Worm (Caenorhabditis elegans) whole organism, L4 larva: ENCODE results near the gene hrg-6.

ENCODE experiments used
- F10B5.3 ChIP-seq: sonication (generic microtip); optimal IDR thresholded peaks from 2 replicates; lab custom pipeline; 2016; ENCODE audit warnings: mild to moderate bottlenecking, missing genetic modification characterization, missing compliant biosample characterization
- T20F7.1 ChIP-seq: fragments of 200-800 bp; sonication (Bioruptor generic); optimal IDR thresholded peaks from 2 replicates; lab custom pipeline; 2018; ENCODE audit warnings: mild to moderate bottlenecking, missing genetic modification characterization, missing compliant biosample characterization
- Y105C5A.15 ChIP-seq: fragments of 200-800 bp; sonication (Bioruptor generic); IDR thresholded peaks from 2 replicates; pipeline ENCODE4 v1.3.6; 2022; ENCODE audit warnings: missing genetic modification characterization, missing compliant biosample characterization
- Y48G9A.11 ChIP-seq: fragments of 200-800 bp; sonication (Bioruptor generic); IDR thresholded peaks from 2 replicates; pipeline ENCODE4 v1.3.6; 2022; ENCODE audit warnings: missing genetic modification reagents, missing genetic modification characterization, missing compliant biosample characterization
- ZK337.2 ChIP-seq: fragments of 200-800 bp; sonication (Bioruptor generic); IDR thresholded peaks from 2 replicates; pipeline ENCODE4 v1.3.6; 2022; ENCODE audit warnings: missing genetic modification reagents, missing genetic modification characterization, missing compliant biosample characterization
- attf-4 ChIP-seq: sonication (generic microtip); optimal IDR thresholded peaks from 3 replicates; lab custom pipeline; 2017; ENCODE audit warnings: missing biosample characterization, missing genetic modification characterization
- ceh-44 ChIP-seq: fragments of 200-800 bp; sonication (Bioruptor generic); IDR thresholded peaks from 2 replicates; pipeline ENCODE4 v1.3.6; 2022; ENCODE audit warnings: missing genetic modification reagents, missing genetic modification characterization, missing compliant biosample characterization
- ceh-62 ChIP-seq: sonication (generic microtip); optimal IDR thresholded peaks from 2 replicates; lab custom pipeline; 2017; ENCODE audit warnings: missing biosample characterization, missing genetic modification characterization
- daf-19 ChIP-seq: fragments of 200-800 bp; sonication (Bioruptor generic); conservative IDR thresholded peaks from 2 replicates; pipeline ENCODE4 v1.3.6; 2022; ENCODE audit warnings: missing genetic modification characterization, missing compliant biosample characterization
- dmd-6 ChIP-seq: fragments of 200-800 bp; sonication (Bioruptor generic); IDR thresholded peaks from 2 replicates; pipeline ENCODE4 v1.3.6; 2022; ENCODE audit warnings: missing genetic modification reagents, missing genetic modification characterization, missing compliant biosample characterization
- dve-1 ChIP-seq: sonication (generic microtip); optimal IDR thresholded peaks from 2 replicates; lab custom pipeline; 2017; ENCODE audit warnings: antibody characterized with exemption, mild to moderate bottlenecking, missing genetic modification characterization, missing compliant biosample characterization; ENCODE audit not compliant: insufficient read depth
- egl-27 ChIP-seq: sonication (generic microtip); optimal IDR thresholded peaks from 3 replicates; lab custom pipeline; 2017; ENCODE audit warnings: missing biosample characterization, missing genetic modification reagents, missing genetic modification characterization
- egl-43 ChIP-seq: fragments of 200-800 bp; sonication (Bioruptor generic); IDR thresholded peaks from 2 replicates; pipeline ENCODE4 v1.3.6; 2022; ENCODE audit warnings: missing genetic modification reagents, missing genetic modification characterization, missing compliant biosample characterization
- fos-1 ChIP-seq: fragments of 150-350 bp; optimal IDR thresholded peaks from 2 replicates; lab custom pipeline; 2014; ENCODE audit warnings: missing biosample characterization, missing genetic modification characterization
- gei-8 ChIP-seq: fragments of 200-800 bp; sonication (Bioruptor generic); optimal IDR thresholded peaks from 2 replicates; lab custom pipeline; 2018; ENCODE audit warnings: mild to moderate bottlenecking, missing genetic modification characterization, missing compliant biosample characterization
- hlh-30 ChIP-seq: sonication (generic microtip); optimal IDR thresholded peaks from 2 replicates; lab custom pipeline; 2017; ENCODE audit warnings: antibody characterized with exemption, mild to moderate bottlenecking, missing genetic modification characterization, missing compliant biosample characterization; ENCODE audit not compliant: insufficient read depth
- hmg-1.1 ChIP-seq: fragments of 200-800 bp; sonication (Bioruptor generic); IDR thresholded peaks from 2 replicates; pipeline ENCODE4 v1.3.6; 2022; ENCODE audit warnings: missing genetic modification reagents, missing genetic modification characterization, missing compliant biosample characterization
- lin-13 ChIP-seq: fragments of 150-350 bp; optimal IDR thresholded peaks from 2 replicates; lab custom pipeline; 2014; ENCODE audit warnings: missing biosample characterization, missing genetic modification reagents, missing genetic modification characterization
- lin-39 ChIP-seq: fragments of 150-350 bp; optimal IDR thresholded peaks from 2 replicates; lab custom pipeline; 2014; ENCODE audit warnings: missing biosample characterization, missing genetic modification reagents, missing genetic modification characterization
- lsy-2 ChIP-seq, 2 experiments: fragments of 150-350 bp in 1 of 2; sonication (generic microtip) in 1 of 2; optimal IDR thresholded peaks; 2 replicates each; lab custom pipeline; 2014 to 2017; ENCODE audit warnings: missing biosample characterization in 2 of 2, missing genetic modification characterization in 2 of 2
- mep-1 ChIP-seq: fragments of 150-350 bp; sonication (generic microtip); optimal IDR thresholded peaks from 3 replicates; lab custom pipeline; 2014; ENCODE audit warnings: missing biosample characterization, missing genetic modification characterization
- mes-2 ChIP-seq: sonication (generic microtip); optimal IDR thresholded peaks from 2 replicates; lab custom pipeline; 2016; ENCODE audit warnings: missing genotype, mild to moderate bottlenecking, missing genetic modification characterization, missing compliant biosample characterization; ENCODE audit not compliant: poor library complexity, severe bottlenecking
- mxl-3 ChIP-seq: fragments of 200-800 bp; sonication (Bioruptor generic); optimal IDR thresholded peaks from 2 replicates; lab custom pipeline; 2018; ENCODE audit warnings: mild to moderate bottlenecking, missing genetic modification characterization, missing compliant biosample characterization
- nhr-102 ChIP-seq: sonication (generic microtip); optimal IDR thresholded peaks from 2 replicates; lab custom pipeline; 2016; ENCODE audit warnings: mild to moderate bottlenecking, missing genetic modification characterization, moderate library complexity, missing compliant biosample characterization
- nhr-11 ChIP-seq: fragments of 150-350 bp; optimal IDR thresholded peaks from 2 replicates; lab custom pipeline; 2014; ENCODE audit warnings: missing biosample characterization, missing genetic modification characterization
- nhr-111 ChIP-seq: fragments of 200-800 bp; sonication (Bioruptor generic); optimal IDR thresholded peaks from 2 replicates; lab custom pipeline; 2018; ENCODE audit warnings: mild to moderate bottlenecking, missing genetic modification characterization, missing compliant biosample characterization
- nhr-25 ChIP-seq: sonication (generic microtip); optimal IDR thresholded peaks from 2 replicates; lab custom pipeline; 2017; ENCODE audit warnings: missing genetic modification characterization, mild to moderate bottlenecking, missing compliant biosample characterization, antibody characterized with exemption, moderate library complexity, borderline replicate concordance; ENCODE audit not compliant: insufficient read depth
- nhr-28 ChIP-seq: fragments of 150-350 bp; optimal IDR thresholded peaks from 2 replicates; lab custom pipeline; 2014; ENCODE audit warnings: missing biosample characterization, missing genetic modification characterization
- nhr-48 ChIP-seq: sonication (generic microtip); optimal IDR thresholded peaks from 2 replicates; lab custom pipeline; 2016; ENCODE audit warnings: mild to moderate bottlenecking, missing genetic modification characterization, missing compliant biosample characterization
- nhr-6 ChIP-seq: fragments of 150-350 bp; optimal IDR thresholded peaks from 2 replicates; lab custom pipeline; 2014; ENCODE audit warnings: missing biosample characterization, missing genetic modification characterization
- pha-4 ChIP-seq, 2 experiments: fragments of 150-350 bp in 1 of 2; fragments of 200-800 bp in 1 of 2; sonication (Bioruptor generic) in 1 of 2; IDR thresholded peaks in 1 of 2; optimal IDR thresholded peaks in 1 of 2; 2 replicates each; pipeline versions ENCODE4 v1.3.6 to Lab custom; 2014 to 2022; ENCODE audit warnings: missing genetic modification characterization in 2 of 2, missing genetic modification reagents in 2 of 2, missing biosample characterization in 1 of 2, missing compliant biosample characterization in 1 of 2
- pqm-1 ChIP-seq: sonication (generic microtip); optimal IDR thresholded peaks from 2 replicates; lab custom pipeline; 2017; ENCODE audit warnings: missing biosample characterization, missing genetic modification characterization
- skn-1 ChIP-seq: fragments of 150-350 bp; optimal IDR thresholded peaks from 2 replicates; lab custom pipeline; 2014; ENCODE audit warnings: missing biosample characterization, missing genetic modification characterization
- spr-3 ChIP-seq: fragments of 200-800 bp; sonication (Bioruptor generic); optimal IDR thresholded peaks from 2 replicates; lab custom pipeline; 2018; ENCODE audit warnings: mild to moderate bottlenecking, missing genetic modification characterization, missing compliant biosample characterization
- unc-62 ChIP-seq, 3 experiments: fragments of 150-350 bp in 1 of 3; sonication (generic microtip); optimal IDR thresholded peaks in 2 of 3; peaks in 1 of 3; 1 replicate in 1 of 3; 2 replicates in 2 of 3; lab custom pipeline; 2014 to 2017; ENCODE audit warnings: missing biosample characterization in 3 of 3, missing genetic modification characterization in 3 of 3, missing genetic modification reagents in 3 of 3, missing genotype in 1 of 3
- vab-7 ChIP-seq: fragments of 200-800 bp; sonication (Bioruptor generic); IDR thresholded peaks from 2 replicates; pipeline ENCODE4 v1.3.6; 2022; ENCODE audit warnings: missing genetic modification reagents, missing genetic modification characterization, missing compliant biosample characterization
- zag-1 ChIP-seq: fragments of 150-350 bp; optimal IDR thresholded peaks from 2 replicates; lab custom pipeline; 2014; ENCODE audit warnings: missing biosample characterization, missing genetic modification characterization
- zfp-3 ChIP-seq: fragments of 200-800 bp; sonication (Bioruptor generic); conservative IDR thresholded peaks from 2 replicates; pipeline ENCODE4 v1.3.6; 2022; ENCODE audit warnings: missing genetic modification reagents, missing genetic modification characterization, missing compliant biosample characterization
- ztf-7 ChIP-seq: fragments of 150-350 bp; optimal IDR thresholded peaks from 2 replicates; lab custom pipeline; 2014; ENCODE audit warnings: missing biosample characterization, missing genetic modification characterization

hrg-6 gene

ce11 chrIV:11004273-11004672 lies 28.1 kb upstream of the hrg-6 start, which contains the start of gene F13H10.1:
TSS of gene F13H10.1 (plus strand) at chrIV:11004573.
- TF ChIP-seq mes-2 (tag; lab: Kevin White, UChicago) (no peak), ztf-7 (tag; lab: Kevin White, UChicago) (no peak), lin-39 (tag; lab: Kevin White, UChicago) (no peak), daf-19 (GFP tag; lab: Robert Waterston, UW) (no peak), nhr-111 (GFP tag; lab: Kevin White, UChicago) (no peak), nhr-48 (tag; lab: Kevin White, UChicago) (no peak), nhr-25 (no peak), T20F7.1 (no peak), zag-1 (no peak), attf-4 (no peak), nhr-102 (tag; lab: Kevin White, UChicago) (no peak), vab-7 (GFP tag; lab: Robert Waterston, UW) (no peak), Y105C5A.15 (GFP tag; lab: Robert Waterston, UW) (no peak), pqm-1 (tag; lab: Kevin White, UChicago) (no peak), egl-43 (GFP tag; lab: Robert Waterston, UW) (no peak), ceh-62 (tag; lab: Kevin White, UChicago) (no peak)
- TF ChIP-seq, all 104 proteins: peak for 0

- TF ChIP-seq lsy-2 (tag; optimal IDR thresholded peaks at IDR 0.05; lab: Kevin White, UChicago), result peak in 1 of 2 experiments; percentile 3
- peak; percentile 76 for TF ChIP-seq nhr-11 (tag; lab: Kevin White, UChicago)
- no peak for TF ChIP-seq mxl-3 (GFP tag; lab: Kevin White, UChicago)
These were observed 26.0 kb upstream of the hrg-6 start for ce11 chrIV:11006383-11006782.

ce11 chrIV:11006868-11007267 lies 25.5 kb upstream of the hrg-6 start:
- TF ChIP-seq unc-62 (GFP tag; optimal IDR thresholded peaks at IDR 0.05 in 1 of 2; lab: Kevin White, UChicago), result peak in 1 of 2 experiments; percentile 66
- no peak for TF ChIP-seq unc-62 (tag; optimal IDR thresholded peaks at IDR 0.05; lab: Kevin White, UChicago)
- no peak for TF ChIP-seq egl-27
- TF ChIP-seq zfp-3, result no peak
- TF ChIP-seq spr-3 (GFP tag; lab: Kevin White, UChicago), result no peak
- TF ChIP-seq Y48G9A.11 (GFP tag; lab: Robert Waterston, UW), result no peak
- TF ChIP-seq lin-39 (tag; lab: Kevin White, UChicago), result no peak
- no peak for TF ChIP-seq lin-13
- TF ChIP-seq F10B5.3, result no peak
- TF ChIP-seq skn-1 (tag; lab: Kevin White, UChicago), result no peak
- TF ChIP-seq dve-1 (tag; lab: Kevin White, UChicago), result peak; percentile 48
- TF ChIP-seq nhr-28 (tag; lab: Kevin White, UChicago), result peak; percentile 18
- TF ChIP-seq nhr-6, result no peak
- TF ChIP-seq ZK337.2 (GFP tag; lab: Robert Waterston, UW), result no peak
- TF ChIP-seq pqm-1 (tag; lab: Kevin White, UChicago), result no peak
- TF ChIP-seq, all 104 proteins: peak for 3

ce11 chrIV:11008255-11008654 lies 24.1 kb upstream of the hrg-6 start:
- no peak for TF ChIP-seq fos-1 (tag; lab: Kevin White, UChicago)
- TF ChIP-seq dve-1 (tag; lab: Kevin White, UChicago), result peak; percentile 29
- TF ChIP-seq ceh-44 (GFP tag; lab: Robert Waterston, UW), result no peak
- TF ChIP-seq pha-4 (GFP tag; IDR thresholded peaks at IDR 0.05; lab: Robert Waterston, UW), result no peak
- TF ChIP-seq pha-4 (tag; optimal IDR thresholded peaks at IDR 0.05; lab: Kevin White, UChicago), result peak; percentile 15
- no peak for TF ChIP-seq F10B5.3
- peak; percentile 14 for TF ChIP-seq mep-1 (tag; lab: Kevin White, UChicago)
- TF ChIP-seq nhr-28 (tag; lab: Kevin White, UChicago), result peak; percentile 29
- 0 out of 2 replicates have a peak, but pooled peaks have one; percentile 38 for TF ChIP-seq hmg-1.1 (GFP tag; lab: Robert Waterston, UW)
- peak; percentile 18; the same call in 1 of the 2 replicates for TF ChIP-seq dmd-6 (GFP tag; lab: Robert Waterston, UW)
- TF ChIP-seq hlh-30 (tag; lab: Kevin White, UChicago), result peak; percentile 70
- no peak for TF ChIP-seq gei-8 (GFP tag; lab: Kevin White, UChicago)
- TF ChIP-seq, all 104 proteins: peak for 7
